Worm (Caenorhabditis elegans) whole organism, dauer: Measurements from ENCODE around the gene F26G1.15.
"Not testable (repeated sequence)": the region's sequence is repeated elsewhere in the genome, so short reads cannot be mapped to it uniquely, and the experiment has no call there.

ENCODE experiments used
- unc-62 ChIP-seq: sonication (generic microtip); optimal IDR thresholded peaks from 2 replicates; lab custom pipeline; 2017; ENCODE audit warnings: missing biosample characterization, missing genetic modification reagents, missing genetic modification characterization

The F26G1.15 gene

DNA sequence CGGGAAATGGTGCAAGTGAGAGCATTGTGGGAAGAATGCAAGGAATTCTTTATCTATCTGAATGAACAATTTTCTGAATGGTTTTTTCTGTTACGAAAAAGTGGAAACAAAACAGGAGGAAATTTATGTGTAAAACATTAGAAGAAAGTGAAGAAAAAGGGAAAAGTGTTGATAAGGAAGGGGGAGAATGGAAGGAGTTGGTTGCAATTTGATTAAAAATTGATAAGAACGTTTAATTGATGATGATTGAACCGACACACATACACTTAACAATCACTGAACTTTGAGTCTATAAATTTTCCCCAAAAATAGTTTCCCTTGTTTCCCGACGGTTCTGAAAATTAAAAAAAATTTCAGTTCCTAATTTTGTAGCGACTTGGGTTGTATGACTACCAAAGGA lies 12.8 kb downstream of the F26G1.15 start:
- no peak for TF ChIP-seq unc-62 (GFP tag; lab: Kevin White, UChicago)

ce11 chrII:4805799-4806198 lies 15.7 kb downstream of the F26G1.15 start:
- no peak for TF ChIP-seq unc-62 (GFP tag; lab: Kevin White, UChicago)

ce11 chrII:4806261-4806660 lies 16.2 kb downstream of the F26G1.15 start:
- TF ChIP-seq unc-62 (GFP tag; lab: Kevin White, UChicago) = no peak

DNA sequence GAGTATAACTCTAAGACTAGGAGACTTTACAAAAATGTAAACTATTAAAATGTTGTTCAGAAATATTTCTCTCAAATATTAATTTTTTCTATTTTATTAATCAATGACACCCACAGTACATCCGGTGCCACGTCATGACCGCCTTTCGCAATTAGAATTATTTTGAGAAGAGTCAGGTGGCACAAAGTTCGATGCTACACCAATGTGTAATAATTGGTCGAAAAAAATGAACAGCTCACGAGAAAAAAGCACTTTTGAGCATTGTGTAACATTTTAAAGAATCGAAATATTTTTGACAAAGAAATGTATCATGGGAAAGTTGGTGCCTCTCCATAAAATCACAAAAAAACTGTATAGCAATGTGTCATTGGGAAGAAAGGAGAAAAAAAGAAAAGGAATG lies 16.6 kb downstream of the F26G1.15 start:
- TF ChIP-seq unc-62 (GFP tag; lab: Kevin White, UChicago) = no peak

DNA sequence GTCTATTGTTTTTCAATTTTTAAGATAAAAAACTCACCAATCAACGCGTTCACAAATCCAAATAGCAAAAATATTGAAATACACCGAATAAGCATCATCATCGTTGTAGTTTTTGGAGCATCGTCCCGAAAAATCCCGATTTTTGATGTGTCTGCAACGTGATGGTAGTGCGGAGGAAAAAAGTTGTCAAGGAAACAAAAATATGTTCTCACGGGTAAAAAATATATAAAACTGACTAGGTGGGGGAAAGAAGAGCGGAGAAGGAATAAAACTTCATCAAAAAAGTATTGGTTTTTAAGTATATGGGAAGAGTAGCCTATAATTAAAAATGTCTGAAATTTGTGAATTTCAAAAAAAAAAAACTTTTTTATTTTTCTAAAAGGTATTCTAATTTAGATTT lies 21.9 kb downstream of the F26G1.15 start, which contains the start of gene rig-6:
Gene rig-6 (minus strand): TSS at position 101 of the 400 bp plus-strand sequence.
- no peak for TF ChIP-seq unc-62 (GFP tag; lab: Kevin White, UChicago)

DNA sequence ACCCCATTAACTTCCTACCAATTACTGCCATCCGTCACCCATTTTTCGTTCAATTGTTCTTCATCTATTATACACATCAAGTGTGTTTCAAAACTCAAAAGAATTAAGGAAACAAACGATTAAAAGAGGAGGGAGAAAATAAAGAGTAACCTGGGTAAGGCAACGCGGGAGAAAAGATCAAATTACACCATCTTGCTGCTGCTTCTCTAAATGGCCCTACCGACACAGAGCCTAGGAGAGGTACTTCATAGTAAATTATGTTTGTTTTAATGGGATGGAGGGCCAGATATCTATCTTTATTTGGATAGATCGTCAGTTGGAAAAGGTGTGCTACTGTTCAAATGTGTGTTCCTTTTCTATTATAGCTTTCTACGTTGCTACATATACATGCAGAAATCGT lies 25.3 kb downstream of the F26G1.15 start:
- TF ChIP-seq unc-62 (GFP tag; lab: Kevin White, UChicago) = no peak

DNA sequence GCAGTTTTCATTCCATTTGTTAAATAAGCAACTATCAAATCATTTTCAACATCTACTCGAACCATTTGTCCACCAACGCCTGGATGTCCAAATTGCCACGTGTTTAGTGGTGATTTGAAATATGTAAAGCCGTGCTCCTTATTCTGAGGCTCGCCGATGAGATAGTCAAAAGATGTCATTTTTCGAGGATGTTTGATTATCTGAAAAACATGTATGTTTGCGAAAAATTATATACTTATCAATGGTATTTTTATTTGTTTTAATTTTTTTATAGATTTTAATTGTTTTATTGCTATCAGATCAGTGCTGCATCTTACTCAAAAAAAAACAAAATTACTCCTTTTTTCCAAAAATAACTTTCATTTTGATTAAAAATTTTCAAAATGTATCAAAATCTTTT lies 28.7 kb downstream of the F26G1.15 start:
- TF ChIP-seq unc-62 (GFP tag; lab: Kevin White, UChicago) = no peak

ce11 chrII:4821739-4822138 lies 31.6 kb downstream of the F26G1.15 start, which contains the start of gene lact-5:
lact-5 (minus strand) TSS chrII:4821739.
- no peak for TF ChIP-seq unc-62 (GFP tag; lab: Kevin White, UChicago)

DNA sequence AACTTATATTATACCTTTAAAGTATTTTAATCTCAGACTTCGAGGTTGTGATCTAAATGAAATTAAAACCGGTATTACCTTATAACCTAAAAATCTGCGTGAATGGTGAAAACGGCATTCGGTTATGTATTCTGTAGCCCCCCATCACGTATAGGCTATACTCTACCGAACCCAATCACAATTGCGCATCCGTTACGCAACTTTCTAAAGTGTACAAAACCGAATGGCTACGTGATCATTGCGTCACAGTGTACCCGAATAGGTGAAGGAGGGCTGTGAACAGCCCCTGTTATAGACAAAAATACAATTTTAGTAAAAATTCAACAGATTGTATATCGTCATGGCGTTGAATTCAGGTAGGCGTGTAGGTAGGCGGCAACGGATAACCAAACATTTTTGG lies 32.5 kb downstream of the F26G1.15 start:
- no peak for TF ChIP-seq unc-62 (GFP tag; lab: Kevin White, UChicago)

ce11 chrII:4825133-4825532 lies 35.0 kb downstream of the F26G1.15 start, which contains the start of the genes C33F10.8 and msp-40:
C33F10.8 (minus strand) TSS chrII:4825233.
msp-40 (plus strand) TSS chrII:4825414.
- not testable (repeated sequence) for TF ChIP-seq unc-62 (GFP tag; lab: Kevin White, UChicago)

DNA sequence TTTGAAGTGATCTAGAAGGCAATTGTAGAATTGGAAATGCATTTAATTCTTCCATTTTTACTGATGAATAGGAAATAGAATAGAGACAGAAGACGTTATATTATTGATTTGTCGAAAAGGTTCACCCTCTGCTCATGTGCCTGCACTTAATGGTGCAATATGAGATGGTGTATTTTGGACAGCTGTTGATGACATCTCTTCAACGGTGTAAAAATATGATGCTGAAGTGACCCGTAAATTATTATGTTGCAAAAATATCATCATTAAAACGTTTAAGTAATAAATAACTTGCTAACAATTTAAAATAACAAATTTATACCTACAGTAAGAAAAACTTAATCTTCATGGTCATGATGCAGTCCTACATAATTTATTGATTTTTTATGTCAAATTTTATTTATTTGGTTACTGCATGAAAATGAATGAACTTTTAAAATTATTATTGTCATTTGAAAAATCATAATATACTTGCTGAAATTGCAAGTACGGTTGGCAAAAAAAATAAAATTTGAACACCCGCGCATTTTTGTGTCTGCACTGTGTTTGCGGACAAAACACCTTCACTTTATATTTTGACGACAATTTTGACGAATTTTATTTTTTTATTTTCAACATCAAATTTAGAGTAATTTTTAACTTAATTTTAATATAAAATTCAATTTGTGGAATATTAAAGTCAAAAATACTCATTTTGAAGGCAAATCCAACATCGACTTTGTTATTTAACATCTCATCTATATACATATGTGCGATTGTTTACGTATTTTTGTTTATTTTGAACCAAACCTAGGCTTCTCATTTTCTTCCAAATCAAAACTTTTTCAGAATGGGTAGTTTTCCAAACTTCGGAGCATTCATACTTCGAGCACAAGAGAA lies 37.9 kb downstream of the F26G1.15 start, which contains the start of the genes fbxb-88 and tbck-1:
Gene fbxb-88 (minus strand): TSS at position 151 of the 876 bp plus-strand sequence.
Gene tbck-1 (plus strand): TSS at position 826 of the 876 bp plus-strand sequence.
- no peak for TF ChIP-seq unc-62 (GFP tag; lab: Kevin White, UChicago)

DNA sequence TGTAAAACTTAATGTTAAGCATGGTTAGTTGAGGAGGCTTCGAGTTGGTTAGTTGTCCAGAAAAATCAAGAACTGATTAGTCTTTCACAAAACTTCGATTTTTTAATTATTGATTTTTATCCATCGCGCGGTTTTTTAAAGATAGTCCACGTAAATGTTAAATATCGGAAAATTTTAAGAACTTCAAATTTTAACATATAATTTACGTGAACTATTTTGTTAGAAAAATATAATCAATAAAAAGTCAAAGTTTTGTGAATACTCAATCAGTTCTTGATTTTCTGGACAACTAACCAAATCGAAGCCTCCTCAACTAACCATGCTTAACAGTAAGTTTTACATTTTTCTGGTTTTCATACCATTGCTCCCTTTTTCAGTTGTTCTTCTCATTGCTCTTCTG lies 44.7 kb downstream of the F26G1.15 start, which contains the start of the genes C33F10.11 and C33F10.1:
Gene C33F10.11 (minus strand): TSS at position 101 of the 400 bp plus-strand sequence.
Gene C33F10.1 (plus strand): TSS at position 263 of the 400 bp plus-strand sequence.
- TF ChIP-seq unc-62 (GFP tag; lab: Kevin White, UChicago) = no peak

ce11 chrII:4837659-4838058 lies 47.6 kb downstream of the F26G1.15 start, which contains the start of gene C33F10.12:
C33F10.12 (minus strand) TSS chrII:4837759.
- TF ChIP-seq unc-62 (GFP tag; lab: Kevin White, UChicago) = no peak
